Fruit fly (Drosophila melanogaster): ENCODE measurements around the gene gcm2.
A peak's percentile ranks its signal among the peaks of the same experiment; 100 is the strongest.

Gene gcm2

DNA sequence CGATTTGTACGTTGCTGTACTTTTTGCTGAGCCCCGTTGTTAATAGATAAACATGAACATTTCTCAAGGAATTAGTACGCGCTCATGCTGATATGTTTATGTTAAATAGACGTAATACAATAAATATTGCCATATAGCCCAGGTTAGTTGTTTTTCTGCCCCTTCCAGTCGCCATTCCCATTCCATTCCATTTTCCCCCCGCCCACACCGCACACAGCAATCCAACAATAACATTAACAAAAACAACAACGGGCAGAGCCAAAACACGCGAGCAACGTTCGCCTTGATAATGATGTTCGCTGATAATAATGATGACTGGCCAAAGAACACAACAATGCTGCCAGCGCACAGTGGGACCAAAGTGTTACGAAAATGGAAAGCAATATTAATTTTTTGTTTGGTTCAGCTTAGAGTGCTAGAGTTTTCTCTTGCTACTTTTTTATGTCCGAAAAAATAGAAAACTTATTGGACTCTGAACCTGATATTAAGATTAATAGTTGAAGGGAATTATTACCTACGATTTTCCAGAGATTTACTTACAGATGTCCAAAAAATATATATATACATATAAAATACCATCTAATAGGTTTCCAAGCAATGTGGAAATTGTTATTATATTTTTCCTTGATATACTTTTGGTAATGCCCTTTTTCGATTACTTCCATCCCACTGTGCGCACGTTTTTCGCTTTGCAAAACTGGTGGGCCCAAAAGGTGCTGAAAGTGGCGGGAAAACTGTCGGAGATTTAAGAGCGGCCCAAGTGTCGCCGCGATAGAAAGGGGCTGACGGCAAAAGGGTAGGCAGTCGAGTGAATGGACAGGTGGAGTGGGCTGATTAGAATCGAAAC lies 38.6 kb upstream of the gcm2 start (continued):
- TF ChIP-seq slp2 (GFP tag; optimal IDR thresholded peaks at IDR 0.05) (peak; percentile 80), usp (GFP tag; optimal IDR thresholded peaks at IDR 0.05) (no peak), HHEX (GFP tag; optimal IDR thresholded peaks at IDR 0.05) (peak; percentile 97), Scr (GFP tag; IDR thresholded peaks at IDR 0.05; ENCODE audit: partially characterized antibody) (peak; percentile 48), ac (GFP tag; optimal IDR thresholded peaks at IDR 0.05) (peak; percentile 87), gcm (GFP tag; optimal IDR thresholded peaks at IDR 0.05) (peak; percentile 99), al (GFP tag; IDR thresholded peaks at IDR 0.05) (peak; percentile 91), CG17385 (GFP tag; optimal IDR thresholded peaks at IDR 0.05) (peak; percentile 95), ase (GFP tag; IDR thresholded peaks at IDR 0.05) (peak; percentile 86), CG10543 (GFP tag; optimal IDR thresholded peaks at IDR 0.05) (peak; percentile 96), shn (GFP tag; optimal IDR thresholded peaks at IDR 0.05) (peak; percentile 80), CG4854 (GFP tag; optimal IDR thresholded peaks at IDR 0.05) (peak; percentile 87), CG2889 (GFP tag; IDR thresholded peaks at IDR 0.05) (peak; percentile 73), CG11696 (GFP tag; IDR thresholded peaks at IDR 0.05) (no peak; the same call in none of the 2 replicates), Kr (GFP tag; optimal IDR thresholded peaks at IDR 0.05) (peak; percentile 85), ind (GFP tag; optimal IDR thresholded peaks at IDR 0.05) (peak; percentile 94), Oaz (GFP tag; IDR thresholded peaks at IDR 0.05) (peak; percentile 86), odd (GFP tag; optimal IDR thresholded peaks at IDR 0.05) (peak; percentile 98), Side (GFP tag; optimal IDR thresholded peaks at IDR 0.05) (peak; percentile 79), Sox100B (GFP tag; optimal IDR thresholded peaks at IDR 0.05) (peak; percentile 98), NFAT (GFP tag; IDR thresholded peaks at IDR 0.05) (peak; percentile 69), CG12391 (tag; optimal IDR thresholded peaks at IDR 0.05) (peak; percentile 97), CG18764 (GFP tag; optimal IDR thresholded peaks at IDR 0.05) (peak; percentile 92), dimm (GFP tag; IDR thresholded peaks at IDR 0.05) (peak; percentile 62; the same call in 1 of the 2 replicates), chn (GFP tag; optimal IDR thresholded peaks at IDR 0.05) (peak; percentile 80), nmo (GFP tag; optimal IDR thresholded peaks at IDR 0.05) (peak; percentile 98), CG17186 (GFP tag; optimal IDR thresholded peaks at IDR 0.05) (peak; percentile 67), nerfin-1 (tag; optimal IDR thresholded peaks at IDR 0.05) (peak; percentile 90), ewg (GFP tag; optimal IDR thresholded peaks at IDR 0.05) (peak; percentile 91), CG17612 (GFP tag; IDR thresholded peaks at IDR 0.05) (peak; percentile 71; the same call in 1 of the 2 replicates), CG11093 (GFP tag; IDR thresholded peaks at IDR 0.05) (peak; percentile 77), her (GFP tag; optimal IDR thresholded peaks at IDR 0.05) (peak; percentile 74), bab2 (GFP tag; optimal IDR thresholded peaks at IDR 0.05) (peak; percentile 69), fd96Cb (tag; optimal IDR thresholded peaks at IDR 0.05) (peak; percentile 96), Dad (GFP tag; optimal IDR thresholded peaks at IDR 0.05) (peak; percentile 80), mam (GFP tag; optimal IDR thresholded peaks at IDR 0.05) (peak; percentile 83), CG14860 (GFP tag; IDR thresholded peaks at IDR 0.05; ENCODE audit: partially characterized antibody) (no peak; the same call in 2 of the 3 replicates), CG1529 (GFP tag; optimal IDR thresholded peaks at IDR 0.05) (peak; percentile 91), pho (GFP tag; optimal IDR thresholded peaks at IDR 0.05) (peak; percentile 81), CG15073 (GFP tag; optimal IDR thresholded peaks at IDR 0.05) (peak; percentile 62), CG31365 (tag; optimal IDR thresholded peaks at IDR 0.05) (peak; percentile 68), ERR (GFP tag; optimal IDR thresholded peaks at IDR 0.05) (no peak), CG17359 (tag; optimal IDR thresholded peaks at IDR 0.05) (peak; percentile 94), z (GFP tag; IDR thresholded peaks at IDR 0.05) (peak; percentile 49; the same call in 2 of the 3 replicates), nom (GFP tag; optimal IDR thresholded peaks at IDR 0.05) (peak; percentile 94), gce (GFP tag; IDR thresholded peaks at IDR 0.05) (peak; percentile 64; the same call in 2 of the 3 replicates), CG14050 (GFP tag; IDR thresholded peaks at IDR 0.05) (peak; percentile 79), CG17568 (GFP tag; optimal IDR thresholded peaks at IDR 0.05) (peak; percentile 92), Hmr (GFP tag; optimal IDR thresholded peaks at IDR 0.05) (peak; percentile 98)

All from whole organism, embryonic.